Fruit fly (Drosophila melanogaster) whole organism: ENCODE data around the gene unc-13.

Source experiments
- Dll ChIP-seq: fragments of >200 bp; optimal IDR thresholded peaks from 2 replicates; lab custom pipeline; 2017
- pan ChIP-seq: fragments of >200 bp; optimal IDR thresholded peaks from 2 replicates; lab custom pipeline; 2017
- psq ChIP-seq: fragments of >200 bp; optimal IDR thresholded peaks from 2 replicates; lab custom pipeline; 2017
- usp ChIP-seq: fragments of >200 bp; optimal IDR thresholded peaks from 2 replicates; lab custom pipeline; 2017; ENCODE audit warnings: missing biosample characterization, missing genetic modification characterization, mixed read lengths

DNA sequence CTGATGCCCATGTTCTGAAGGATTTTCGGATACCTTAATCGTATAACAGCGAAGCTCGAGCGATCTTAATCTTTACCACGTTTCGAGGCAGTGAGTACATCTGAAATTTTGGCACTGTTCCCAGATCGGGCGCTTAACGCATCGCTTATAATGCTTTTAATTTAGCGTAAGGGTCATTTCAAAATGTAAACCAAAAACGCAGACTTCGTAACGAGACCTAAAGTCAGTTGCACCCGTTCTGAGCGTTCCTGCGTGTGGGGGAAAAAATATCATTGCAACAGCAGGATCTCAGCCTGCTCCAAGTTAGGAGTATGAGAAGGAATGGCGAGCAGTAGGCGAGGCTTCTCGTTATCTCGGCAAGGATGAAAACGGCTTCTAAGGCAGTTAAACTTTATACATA lies 44.2 kb downstream of the unc-13 start:
- TF ChIP-seq psq (lab: Kevin White, UChicago), result no peak
- TF ChIP-seq usp (GFP tag; lab: Kevin White, UChicago), result no peak
- TF ChIP-seq pan (lab: Kevin White, UChicago), result no peak
- no peak for TF ChIP-seq Dll (lab: Kevin White, UChicago)
